Fruit fly (Drosophila melanogaster) whole organism: ENCODE measurements around the gene Trs20.

Experiments
- Dll ChIP-seq: fragments of >200 bp; optimal IDR thresholded peaks from 2 replicates; lab custom pipeline; 2017
- pan ChIP-seq: fragments of >200 bp; optimal IDR thresholded peaks from 2 replicates; lab custom pipeline; 2017
- psq ChIP-seq: fragments of >200 bp; optimal IDR thresholded peaks from 2 replicates; lab custom pipeline; 2017
- usp ChIP-seq: fragments of >200 bp; optimal IDR thresholded peaks from 2 replicates; lab custom pipeline; 2017; ENCODE audit warnings: missing biosample characterization, missing genetic modification characterization, mixed read lengths

- no peak for TF ChIP-seq Dll (lab: Kevin White, UChicago)
- no peak for TF ChIP-seq psq (lab: Kevin White, UChicago)
- no peak for TF ChIP-seq usp
- TF ChIP-seq pan (lab: Kevin White, UChicago): no peak
These were observed 12.5 kb upstream of the Trs20 start, which contains the start of gene CG32152 for dm6 chr3L:16143685-16144539.
